Fruit fly (Drosophila melanogaster): ENCODE measurements around the gene cmpy.

cmpy gene

DNA sequence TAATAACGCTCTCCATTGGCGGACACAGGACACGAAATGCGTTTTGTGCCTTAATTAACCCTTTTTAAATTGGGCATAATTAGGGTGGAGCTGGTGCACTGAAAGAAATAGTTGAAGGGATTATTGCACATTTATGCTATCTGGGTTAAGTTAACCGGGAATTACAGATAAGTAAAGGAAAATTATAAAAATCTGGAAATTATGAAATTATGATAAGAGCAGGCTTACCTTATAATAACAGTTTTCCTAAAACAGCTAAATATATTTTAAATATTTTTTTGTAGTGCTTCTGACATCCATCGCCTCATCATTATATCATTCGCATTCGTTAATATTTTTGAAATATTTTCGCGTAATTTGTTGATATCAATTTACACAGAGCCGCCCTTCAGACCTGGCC is 11.8 kb downstream of the cmpy start:
- TF ChIP-seq CG32264 (GFP tag; optimal IDR thresholded peaks at IDR 0.05) (no peak), foxo (GFP tag; optimal IDR thresholded peaks at IDR 0.05) (peak in 1 of 2 experiments; percentile 11)

- TF ChIP-seq usp (GFP tag; optimal IDR thresholded peaks at IDR 0.05) (no peak), Dfd (GFP tag; optimal IDR thresholded peaks at IDR 0.05) (no peak)
Observed at dm6 chr3L:20700660-20701059, 18.3 kb downstream of the cmpy start.

dm6 chr3L:20697166-20697791 is 21.7 kb downstream of the cmpy start:
- TF ChIP-seq sage (GFP tag; optimal IDR thresholded peaks at IDR 0.05) (no peak), GATAd (GFP tag; optimal IDR thresholded peaks at IDR 0.05) (no peak), ey (GFP tag; optimal IDR thresholded peaks at IDR 0.05) (no peak), Sp1 (GFP tag; optimal IDR thresholded peaks at IDR 0.05) (no peak), N (GFP tag; optimal IDR thresholded peaks at IDR 0.05) (no peak), dsf (GFP tag; optimal IDR thresholded peaks at IDR 0.05; ENCODE audit: borderline replicate concordance) (no peak), dmrt93B (GFP tag; optimal IDR thresholded peaks at IDR 0.05) (no peak), Hr83 (GFP tag; optimal IDR thresholded peaks at IDR 0.05; ENCODE audit: poor library complexity, severe bottlenecking) (no peak), Abd-B (GFP tag; optimal IDR thresholded peaks at IDR 0.05) (no peak), tai (GFP tag; optimal IDR thresholded peaks at IDR 0.05) (no peak), dl (GFP tag; optimal IDR thresholded peaks at IDR 0.05; ENCODE audit: insufficient read depth in 1 of 2, partially characterized antibody in 2 of 2) (no peak), Dif (GFP tag; optimal IDR thresholded peaks at IDR 0.05; ENCODE audit: partially characterized antibody) (no peak), HLH106 (tag; optimal IDR thresholded peaks at IDR 0.05) (no peak), rgr (GFP tag; optimal IDR thresholded peaks at IDR 0.05) (no peak), brk (GFP tag; optimal IDR thresholded peaks at IDR 0.05) (no peak), jim (GFP tag; optimal IDR thresholded peaks at IDR 0.05) (no peak), Mio (GFP tag; optimal IDR thresholded peaks at IDR 0.05) (no peak), sv (GFP tag; optimal IDR thresholded peaks at IDR 0.05) (no peak)

DNA sequence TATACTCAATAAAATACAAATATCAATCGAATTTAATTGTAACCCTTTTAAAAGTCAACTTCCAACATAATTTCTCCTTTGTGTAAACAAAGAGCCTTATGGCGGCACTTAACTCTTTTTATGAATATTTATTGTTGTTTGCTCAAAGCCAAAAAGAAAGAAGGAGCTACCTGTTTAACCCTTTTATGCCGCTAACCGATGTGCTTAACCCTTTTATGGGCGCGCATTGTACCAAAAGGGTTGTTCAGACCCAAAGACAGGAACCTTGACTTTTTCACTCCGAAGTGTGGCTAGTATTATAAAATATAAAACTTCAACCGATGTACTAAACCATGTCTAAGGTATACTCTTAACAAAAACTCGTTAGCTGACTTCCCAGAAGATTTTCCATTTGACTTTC is 22.5 kb downstream of the cmpy start:
- TF ChIP-seq sv (GFP tag; optimal IDR thresholded peaks at IDR 0.05) (no peak), fru (GFP tag; optimal IDR thresholded peaks at IDR 0.05) (no peak), dl (GFP tag; optimal IDR thresholded peaks at IDR 0.05; ENCODE audit: insufficient read depth in 1 of 2, partially characterized antibody in 2 of 2) (no peak), pan (optimal IDR thresholded peaks at IDR 0.05) (no peak), Myc (optimal IDR thresholded peaks at IDR 0.05) (no peak), Sp1 (GFP tag; optimal IDR thresholded peaks at IDR 0.05) (no peak), usp (GFP tag; optimal IDR thresholded peaks at IDR 0.05) (no peak), Hnf4 (GFP tag; optimal IDR thresholded peaks at IDR 0.05) (no peak), br (GFP tag; optimal IDR thresholded peaks at IDR 0.05) (no peak), Rel (GFP tag; optimal IDR thresholded peaks at IDR 0.05) (no peak), Rel (tag; optimal IDR thresholded peaks at IDR 0.05) (no peak), HLH106 (tag; optimal IDR thresholded peaks at IDR 0.05) (no peak), foxo (GFP tag; optimal IDR thresholded peaks at IDR 0.05) (no peak), brk (GFP tag; optimal IDR thresholded peaks at IDR 0.05) (no peak), Vsx2 (GFP tag; optimal IDR thresholded peaks at IDR 0.05; ENCODE audit: partially characterized antibody) (no peak), CG32264 (GFP tag; optimal IDR thresholded peaks at IDR 0.05) (no peak)

DNA sequence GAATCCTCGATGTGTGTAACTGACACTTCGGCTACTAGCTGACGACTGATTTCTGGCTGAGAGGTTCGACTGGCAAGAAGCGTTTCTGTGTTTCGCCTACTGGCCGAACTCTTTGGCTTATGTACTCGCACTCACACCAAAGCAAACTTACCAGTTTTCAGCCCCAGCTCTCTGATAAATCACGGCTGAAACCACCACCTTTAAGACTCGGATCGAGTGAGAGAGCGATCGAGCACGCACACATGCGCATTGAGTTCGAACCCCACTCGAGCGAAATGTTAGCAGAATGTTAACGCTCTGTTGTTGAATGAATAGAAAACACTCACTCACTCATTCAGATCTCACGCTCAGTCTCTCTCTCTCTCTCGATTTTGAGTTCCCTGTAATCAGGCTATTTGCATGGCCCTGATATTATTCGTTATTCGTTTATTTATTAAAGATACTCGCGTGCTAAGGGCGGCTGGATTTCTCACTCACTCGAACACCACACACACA is 23.6 kb downstream of the cmpy start, which contains the start of gene kni:
TSS of gene kni (minus strand) at position 51 of the 495 bp plus-strand sequence.
- TF ChIP-seq brk (GFP tag; optimal IDR thresholded peaks at IDR 0.05) (no peak), Sp1 (GFP tag; optimal IDR thresholded peaks at IDR 0.05) (no peak), Vsx2 (GFP tag; optimal IDR thresholded peaks at IDR 0.05; ENCODE audit: partially characterized antibody) (peak; percentile 23), CrebA (GFP tag; optimal IDR thresholded peaks at IDR 0.05; ENCODE audit: borderline replicate concordance) (peak; percentile 17), Dif (GFP tag; optimal IDR thresholded peaks at IDR 0.05; ENCODE audit: partially characterized antibody) (peak; percentile 26)
